Worm (Caenorhabditis elegans): Measurements from ENCODE around the gene R05A10.2.

ce11 chrIV:14158086-14158485 lies 19.0 kb upstream of the R05A10.2 start, which contains the start of gene R05A10.8:
- TF ChIP-seq unc-62 (GFP tag; optimal IDR thresholded peaks at IDR 0.05 in 1 of 2): no peak
- TF ChIP-seq unc-62 (tag; optimal IDR thresholded peaks at IDR 0.05): no peak
- no peak for TF ChIP-seq jun-1 (tag; optimal IDR thresholded peaks at IDR 0.05)

Data from whole organism, L4 larva.